Worm (Caenorhabditis elegans) whole organism, early embryonic: ENCODE measurements around the gene pqn-96.

Experiments used
- B0310.2 ChIP-seq: sonication (generic microtip); optimal IDR thresholded peaks from 2 replicates; lab custom pipeline; 2016; ENCODE audit warnings: mild to moderate bottlenecking, missing genetic modification characterization, missing compliant biosample characterization
- F13C5.2 ChIP-seq: sonication (generic microtip); optimal IDR thresholded peaks from 2 replicates; lab custom pipeline; 2017; ENCODE audit warnings: mild to moderate bottlenecking, missing genetic modification characterization, inconsistent platforms, missing compliant biosample characterization
- aly-1 ChIP-seq: sonication (generic microtip); optimal IDR thresholded peaks from 2 replicates; lab custom pipeline; 2016; ENCODE audit warnings: missing genetic modification characterization, missing compliant biosample characterization
- ama-1 ChIP-seq: fragments of 150-350 bp; optimal IDR thresholded peaks from 2 replicates; lab custom pipeline; 2014
- ceh-13 ChIP-seq: fragments of 200-800 bp; sonication (Bioruptor generic); optimal IDR thresholded peaks from 2 replicates; lab custom pipeline; 2018; ENCODE audit warnings: mild to moderate bottlenecking, missing genetic modification characterization, missing compliant biosample characterization
- ceh-36 ChIP-seq: sonication (generic microtip); optimal IDR thresholded peaks from 2 replicates; lab custom pipeline; 2016; ENCODE audit warnings: missing genetic modification characterization, inconsistent platforms, missing compliant biosample characterization
- ets-7 ChIP-seq: sonication (generic microtip); optimal IDR thresholded peaks from 2 replicates; lab custom pipeline; 2016; ENCODE audit warnings: missing genotype, missing genetic modification characterization, missing compliant biosample characterization
- flt-1 ChIP-seq: fragments of 200-800 bp; sonication (Bioruptor generic); IDR thresholded peaks from 2 replicates; pipeline ENCODE4 v1.3.6; 2022; ENCODE audit warnings: missing genetic modification characterization, missing compliant biosample characterization
- hmbx-1 ChIP-seq: sonication (generic microtip); optimal IDR thresholded peaks from 2 replicates; lab custom pipeline; 2016; ENCODE audit warnings: mild to moderate bottlenecking, missing genetic modification characterization, missing compliant biosample characterization
- hmg-4 ChIP-seq: fragments of 200-800 bp; sonication (Bioruptor generic); optimal IDR thresholded peaks from 2 replicates; lab custom pipeline; 2018; ENCODE audit warnings: mild to moderate bottlenecking, missing genetic modification characterization, missing compliant biosample characterization
- hnd-1 ChIP-seq: sonication (generic microtip); optimal IDR thresholded peaks from 2 replicates; lab custom pipeline; 2016; ENCODE audit warnings: missing genetic modification characterization, missing compliant biosample characterization
- pes-1 ChIP-seq: fragments of 200-800 bp; sonication (Bioruptor generic); IDR thresholded peaks from 2 replicates; pipeline ENCODE4 v1.3.6; 2022; ENCODE audit warnings: missing genetic modification reagents, missing genetic modification characterization, missing compliant biosample characterization
- scrt-1 ChIP-seq: fragments of 200-800 bp; sonication (Bioruptor generic); IDR thresholded peaks from 2 replicates; pipeline ENCODE4 v1.3.6; 2022; ENCODE audit warnings: missing genetic modification characterization, missing compliant biosample characterization
- sea-1 ChIP-seq: fragments of 200-800 bp; sonication (Bioruptor generic); conservative IDR thresholded peaks from 2 replicates; pipeline ENCODE4 v1.3.6; 2022; ENCODE audit warnings: missing genetic modification characterization, missing compliant biosample characterization
- tbx-11 ChIP-seq: fragments of 200-800 bp; sonication (Bioruptor generic); IDR thresholded peaks from 2 replicates; pipeline ENCODE4 v1.3.6; 2022; ENCODE audit warnings: missing genetic modification characterization, missing compliant biosample characterization
- tbx-37 ChIP-seq: fragments of 200-800 bp; sonication (Bioruptor generic); conservative IDR thresholded peaks from 2 replicates; pipeline ENCODE4 v1.3.6; 2022; ENCODE audit warnings: missing genetic modification reagents, missing genetic modification characterization, missing compliant biosample characterization
- tra-4 ChIP-seq: sonication (generic microtip); optimal IDR thresholded peaks from 2 replicates; lab custom pipeline; 2017; ENCODE audit warnings: missing genetic modification characterization, missing compliant biosample characterization

pqn-96 gene

DNA sequence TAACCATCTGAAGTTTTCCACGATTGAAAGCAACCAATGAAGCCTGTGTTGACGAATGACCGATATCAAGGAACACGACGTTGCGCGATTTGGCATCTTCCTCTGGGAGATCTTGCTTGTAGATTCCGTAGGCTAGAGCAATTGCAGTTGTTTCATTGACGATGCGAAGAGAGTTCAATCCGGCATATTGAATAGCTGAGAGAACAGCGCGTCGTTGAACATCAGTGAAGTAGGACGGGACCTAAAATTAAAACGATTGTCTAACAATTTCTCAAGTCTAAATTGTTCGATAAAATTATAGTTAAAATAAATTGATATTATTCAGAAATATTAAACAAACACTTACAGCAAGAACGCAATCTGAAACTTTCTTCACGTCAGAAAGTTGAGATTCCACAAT, 6.8 kb upstream of the pqn-96 start:
- TF ChIP-seq hmbx-1 (tag; lab: Kevin White, UChicago) (no peak), aly-1 (tag; lab: Kevin White, UChicago) (no peak), ets-7 (tag; lab: Kevin White, UChicago) (no peak)

DNA sequence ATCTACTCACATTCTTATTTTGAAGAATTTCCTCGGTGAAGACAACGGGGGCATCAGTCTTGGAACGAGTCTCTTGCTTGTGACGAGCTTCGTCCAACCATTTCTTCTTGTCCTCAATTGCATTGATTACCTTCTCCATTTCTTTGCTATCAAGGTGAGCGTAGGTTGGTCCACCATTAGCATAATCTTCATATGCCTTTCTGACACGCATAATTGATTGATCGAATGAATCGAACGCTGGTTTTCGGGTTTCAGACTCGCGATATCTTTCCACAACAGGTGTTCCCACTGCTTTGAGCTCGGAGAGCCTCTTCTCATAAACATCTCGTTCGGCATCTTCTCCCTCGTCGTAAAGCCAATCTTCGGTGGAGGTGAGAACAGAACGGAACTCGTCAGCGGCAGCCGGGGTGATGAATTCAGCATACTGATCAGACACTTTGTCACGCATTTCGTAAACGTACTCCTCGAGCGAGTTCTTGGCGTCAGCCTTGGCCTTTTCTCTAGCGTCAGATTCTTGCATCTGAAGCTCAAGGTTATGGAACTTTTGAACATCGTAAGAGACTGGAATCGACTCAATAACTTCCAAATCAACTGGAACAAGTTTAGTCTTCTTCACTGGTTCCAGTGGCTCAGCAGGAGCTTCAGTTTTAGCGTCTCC, 5.3 kb upstream of the pqn-96 start:
- TF ChIP-seq ets-7 (tag; lab: Kevin White, UChicago) (no peak), sea-1 (GFP tag; lab: Robert Waterston, UW) (no peak), pes-1 (GFP tag; lab: Robert Waterston, UW) (no peak), B0310.2 (no peak), hmg-4 (GFP tag; lab: Kevin White, UChicago) (no peak), flt-1 (GFP tag; lab: Robert Waterston, UW) (no peak)

DNA sequence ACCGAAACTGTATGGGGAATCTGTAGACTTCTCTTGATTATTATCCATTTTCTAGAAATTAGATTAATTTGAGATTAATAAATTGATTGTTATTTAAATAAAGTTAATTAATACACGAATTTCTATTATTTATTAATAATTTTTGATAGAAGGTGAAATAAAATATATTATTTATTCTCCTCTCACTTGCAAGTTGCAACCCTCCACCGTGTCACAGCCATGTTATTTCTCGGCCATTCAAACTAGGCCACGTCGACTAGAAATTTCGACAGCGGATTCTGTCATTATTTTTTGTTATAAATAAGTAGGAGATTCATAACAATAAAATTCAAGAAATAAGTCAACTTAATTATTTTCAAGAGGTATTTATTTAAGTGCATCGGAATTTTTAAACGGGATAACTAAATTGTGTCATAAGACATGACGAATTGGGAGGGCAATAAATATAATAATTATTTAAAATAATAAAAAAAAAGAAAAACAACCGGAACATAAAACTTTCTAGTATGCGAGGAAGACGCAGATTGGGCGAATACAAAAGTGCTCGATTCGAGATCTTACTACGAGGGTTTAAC, 4.4 kb upstream of the pqn-96 start, which contains the start of gene ufbp-1:
Gene ufbp-1 (minus strand): TSS at position 51 of the 575 bp plus-strand sequence.
- TF ChIP-seq F13C5.2 (tag; lab: Kevin White, UChicago): no peak
- TF ChIP-seq sea-1 (GFP tag; lab: Robert Waterston, UW): 0 out of 2 replicates have a peak, but pooled peaks have one; percentile 17
- TF ChIP-seq flt-1 (GFP tag; lab: Robert Waterston, UW): no peak
- TF ChIP-seq hmbx-1 (tag; lab: Kevin White, UChicago): no peak
- no peak for TF ChIP-seq scrt-1

DNA sequence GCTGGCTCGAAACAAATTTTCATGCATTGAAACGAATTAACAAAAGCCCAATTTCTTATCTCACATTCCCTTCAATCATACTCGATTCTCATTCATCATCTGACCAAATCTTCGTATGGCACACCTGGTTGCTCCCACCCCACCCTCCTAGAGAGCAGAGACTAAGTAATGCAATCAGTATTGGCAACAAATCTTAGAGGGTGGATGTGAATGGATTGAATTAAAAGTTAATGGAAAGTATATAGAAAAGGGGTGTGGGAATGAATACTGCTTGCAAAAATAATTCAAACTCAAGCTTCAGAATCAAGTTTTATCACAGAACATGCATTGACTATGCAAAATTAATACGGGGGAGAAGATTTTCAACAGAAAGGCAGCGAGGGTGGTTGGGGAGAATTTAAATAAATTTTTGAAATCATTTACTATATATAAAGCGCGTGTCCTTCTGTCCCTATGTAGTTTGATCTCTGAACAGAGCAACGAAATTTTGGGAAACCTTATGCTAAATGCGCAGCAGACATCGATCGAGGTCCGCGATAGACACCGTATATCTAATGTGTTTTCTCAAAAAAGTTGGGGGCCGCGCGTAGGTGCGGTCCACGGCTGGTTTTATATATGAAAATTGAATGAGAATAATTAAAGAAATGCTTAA, 1.3 kb downstream of the pqn-96 start:
- TF ChIP-seq tra-4 (tag; lab: Kevin White, UChicago) (no peak), F13C5.2 (tag; lab: Kevin White, UChicago) (no peak), ets-7 (tag; lab: Kevin White, UChicago) (no peak), B0310.2 (no peak), tbx-11 (no peak), ceh-13 (GFP tag; lab: Kevin White, UChicago) (no peak), flt-1 (GFP tag; lab: Robert Waterston, UW) (no peak), hmg-4 (GFP tag; lab: Kevin White, UChicago) (no peak), hmbx-1 (tag; lab: Kevin White, UChicago) (no peak), sea-1 (GFP tag; lab: Robert Waterston, UW) (no peak), hnd-1 (tag; lab: Kevin White, UChicago) (no peak), tbx-37 (GFP tag; lab: Robert Waterston, UW) (no peak), scrt-1 (no peak), ama-1 (lab: Kevin White, UChicago) (no peak), pes-1 (GFP tag; lab: Robert Waterston, UW) (no peak), aly-1 (tag; lab: Kevin White, UChicago) (no peak), ceh-36 (tag; lab: Kevin White, UChicago) (no peak)

DNA sequence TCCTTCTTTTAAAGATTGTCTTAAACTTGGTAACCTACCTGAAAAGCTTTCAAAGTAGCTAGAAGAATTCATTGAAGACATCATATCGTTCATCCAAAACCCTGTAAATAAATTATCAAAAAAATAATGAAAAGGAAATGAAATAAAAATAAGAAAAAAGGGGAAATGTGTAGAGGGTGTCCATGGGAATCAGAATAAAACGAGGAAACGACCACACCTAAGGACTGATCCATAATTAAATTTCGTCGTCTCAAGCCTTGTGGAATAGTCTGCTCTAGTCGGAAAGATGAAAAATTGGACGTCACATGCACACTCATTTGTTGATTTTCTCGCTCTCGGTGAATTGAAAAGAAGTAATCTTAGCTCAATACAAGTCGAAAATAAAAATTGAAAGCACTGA, 4.1 kb downstream of the pqn-96 start, which contains the start of gene ZK1236.9:
Gene ZK1236.9 (minus strand): TSS at position 101 of the 400 bp plus-strand sequence.
- TF ChIP-seq aly-1 (tag; lab: Kevin White, UChicago): no peak
- no peak for TF ChIP-seq B0310.2
- TF ChIP-seq ama-1 (lab: Kevin White, UChicago): no peak
- TF ChIP-seq hmbx-1 (tag; lab: Kevin White, UChicago): no peak
- no peak for TF ChIP-seq ceh-13 (GFP tag; lab: Kevin White, UChicago)
- TF ChIP-seq hmg-4 (GFP tag; lab: Kevin White, UChicago): no peak
- no peak for TF ChIP-seq hnd-1 (tag; lab: Kevin White, UChicago)
- TF ChIP-seq sea-1 (GFP tag; lab: Robert Waterston, UW): no peak

DNA sequence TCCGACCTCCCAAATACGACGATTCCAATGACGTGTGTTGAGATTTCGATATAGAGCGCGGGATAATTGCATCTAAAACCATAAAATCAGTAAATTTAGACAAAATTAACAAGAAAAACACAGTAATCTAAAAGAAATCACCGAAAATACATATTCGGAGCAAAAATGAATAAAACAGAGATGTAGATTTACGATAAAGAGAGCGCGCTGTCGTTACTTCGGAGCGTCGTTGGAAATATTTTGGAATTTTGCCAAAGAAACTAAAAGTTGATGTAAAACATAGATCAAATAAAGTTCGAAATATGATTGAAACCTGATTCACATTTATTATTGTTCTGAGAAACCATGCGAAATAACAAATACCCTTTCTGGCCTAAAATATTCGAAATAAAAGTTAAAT, 7.1 kb downstream of the pqn-96 start, which contains the start of gene ZK1236.5:
Gene ZK1236.5 (minus strand): TSS at position 72 of the 400 bp plus-strand sequence.
- no peak for TF ChIP-seq sea-1 (GFP tag; lab: Robert Waterston, UW)
- no peak for TF ChIP-seq pes-1 (GFP tag; lab: Robert Waterston, UW)
- no peak for TF ChIP-seq ceh-36 (tag; lab: Kevin White, UChicago)
- TF ChIP-seq ceh-13 (GFP tag; lab: Kevin White, UChicago): no peak
- TF ChIP-seq F13C5.2 (tag; lab: Kevin White, UChicago): no peak
- no peak for TF ChIP-seq tbx-11

DNA sequence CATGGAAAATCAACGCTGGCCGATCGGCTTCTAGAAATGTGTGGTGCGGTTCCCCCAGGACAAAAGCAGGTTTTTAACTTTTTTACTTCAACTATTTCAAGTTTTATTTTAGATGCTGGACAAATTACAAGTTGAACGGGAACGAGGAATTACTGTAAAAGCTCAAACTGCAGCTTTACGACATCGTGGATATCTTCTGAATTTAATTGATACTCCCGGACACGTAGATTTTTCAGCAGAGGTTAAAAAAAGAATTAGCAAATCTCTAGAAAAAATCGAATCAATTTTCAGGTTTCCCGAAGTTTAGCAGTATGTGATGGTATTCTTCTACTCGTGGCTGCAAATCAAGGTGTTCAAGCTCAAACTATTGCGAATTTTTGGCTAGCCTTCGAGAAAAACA, 9.7 kb downstream of the pqn-96 start:
- TF ChIP-seq hmg-4 (GFP tag; lab: Kevin White, UChicago) (no peak), tbx-11 (no peak), ceh-13 (GFP tag; lab: Kevin White, UChicago) (no peak), sea-1 (GFP tag; lab: Robert Waterston, UW) (no peak), pes-1 (GFP tag; lab: Robert Waterston, UW) (no peak), flt-1 (GFP tag; lab: Robert Waterston, UW) (no peak), scrt-1 (no peak)

DNA sequence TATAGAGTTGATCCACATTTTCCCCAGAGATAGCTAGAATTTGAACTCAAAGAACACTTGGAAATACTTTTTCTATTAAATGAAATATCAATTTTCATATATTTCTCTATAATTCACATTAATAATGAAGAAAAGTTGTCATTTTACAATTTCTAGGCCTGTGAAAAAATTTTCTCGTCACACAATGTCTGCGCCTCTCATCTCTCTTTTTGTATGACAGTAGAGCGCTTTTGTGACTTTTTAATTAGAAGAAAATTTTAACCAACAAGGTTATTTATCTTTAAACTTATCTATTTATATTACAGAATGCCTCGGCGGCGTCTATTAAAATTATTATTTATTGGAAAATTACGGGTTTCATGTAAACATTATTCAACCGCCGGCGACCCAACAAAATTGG, 10.2 kb downstream of the pqn-96 start, which contains the start of gene ZK1236.1:
Gene ZK1236.1 (plus strand): TSS at position 263 of the 400 bp plus-strand sequence.
- no peak for TF ChIP-seq hmg-4 (GFP tag; lab: Kevin White, UChicago)
- TF ChIP-seq F13C5.2 (tag; lab: Kevin White, UChicago): no peak
- no peak for TF ChIP-seq tra-4 (tag; lab: Kevin White, UChicago)
- no peak for TF ChIP-seq B0310.2
- no peak for TF ChIP-seq hnd-1 (tag; lab: Kevin White, UChicago)
- TF ChIP-seq flt-1 (GFP tag; lab: Robert Waterston, UW): no peak
- TF ChIP-seq tbx-37 (GFP tag; lab: Robert Waterston, UW): no peak
- TF ChIP-seq scrt-1: no peak
- no peak for TF ChIP-seq pes-1 (GFP tag; lab: Robert Waterston, UW)
- TF ChIP-seq ama-1 (lab: Kevin White, UChicago): no peak
- no peak for TF ChIP-seq aly-1 (tag; lab: Kevin White, UChicago)
- TF ChIP-seq sea-1 (GFP tag; lab: Robert Waterston, UW): no peak
- no peak for TF ChIP-seq ceh-36 (tag; lab: Kevin White, UChicago)
- TF ChIP-seq ets-7 (tag; lab: Kevin White, UChicago): no peak
- TF ChIP-seq tbx-11: no peak
- TF ChIP-seq hmbx-1 (tag; lab: Kevin White, UChicago): no peak
- TF ChIP-seq ceh-13 (GFP tag; lab: Kevin White, UChicago): no peak
